Worm (Caenorhabditis elegans) whole organism, L3 larva: Measurements from ENCODE around the gene try-3.
A peak's percentile ranks its signal among the peaks of the same experiment; 100 is the strongest.

Experiments
- ama-1 ChIP-seq: fragments of 150-350 bp; optimal IDR thresholded peaks from 2 replicates; lab custom pipeline; 2018
- elt-2 ChIP-seq: sonication (generic microtip); optimal IDR thresholded peaks from 2 replicates; lab custom pipeline; 2016; ENCODE audit warnings: missing genetic modification reagents, mild to moderate bottlenecking, missing genetic modification characterization, missing compliant biosample characterization
- jun-1 ChIP-seq: fragments of 150-350 bp; optimal IDR thresholded peaks from 2 replicates; lab custom pipeline; 2014; ENCODE audit warnings: missing biosample characterization, missing genetic modification reagents, missing genetic modification characterization
- mml-1 ChIP-seq: fragments of 150-350 bp; sonication (generic microtip); optimal IDR thresholded peaks from 3 replicates; lab custom pipeline; 2014; ENCODE audit warnings: missing biosample characterization, missing genetic modification characterization
- nhr-25 ChIP-seq: sonication (generic microtip); optimal IDR thresholded peaks from 2 replicates; lab custom pipeline; 2017; ENCODE audit warnings: missing biosample characterization, missing genetic modification characterization
- nhr-67 ChIP-seq: fragments of 150-350 bp; optimal IDR thresholded peaks from 2 replicates; lab custom pipeline; 2014; ENCODE audit warnings: missing biosample characterization, missing genetic modification characterization
- pha-4 ChIP-seq: fragments of 150-350 bp; optimal IDR thresholded peaks from 2 replicates; lab custom pipeline; 2014; ENCODE audit warnings: missing biosample characterization, missing genetic modification reagents, missing genetic modification characterization
- skn-1 ChIP-seq: fragments of 150-350 bp; optimal IDR thresholded peaks from 2 replicates; lab custom pipeline; 2014; ENCODE audit warnings: missing biosample characterization, missing genetic modification characterization

The try-3 gene

DNA sequence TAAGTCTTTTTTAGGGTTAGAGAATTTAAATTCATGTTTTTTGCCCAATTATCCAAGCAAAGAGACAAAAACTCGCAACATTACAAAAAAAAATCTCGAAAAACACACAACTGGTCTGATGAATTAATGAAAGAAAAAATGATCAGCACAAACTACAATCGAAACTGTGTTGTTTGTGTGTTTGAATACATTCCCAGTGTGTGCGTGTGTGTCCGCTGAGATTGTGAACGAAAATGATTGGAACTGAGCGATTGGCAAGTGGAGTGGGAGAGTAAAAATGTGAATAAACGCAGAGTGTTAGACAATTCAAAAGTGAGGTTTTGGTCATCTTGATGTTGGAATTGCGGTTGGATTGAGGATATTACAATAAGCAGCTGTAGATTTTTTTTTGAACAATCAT lies 49.6 kb downstream of the try-3 start:
- TF ChIP-seq jun-1 (tag; lab: Kevin White, UChicago) (no peak), nhr-67 (tag; lab: Kevin White, UChicago) (no peak), mml-1 (tag; lab: Kevin White, UChicago) (no peak), ama-1 (peak; percentile 14), nhr-25 (tag; lab: Kevin White, UChicago) (peak; percentile 3), pha-4 (tag; lab: Kevin White, UChicago) (peak; percentile 38)

DNA sequence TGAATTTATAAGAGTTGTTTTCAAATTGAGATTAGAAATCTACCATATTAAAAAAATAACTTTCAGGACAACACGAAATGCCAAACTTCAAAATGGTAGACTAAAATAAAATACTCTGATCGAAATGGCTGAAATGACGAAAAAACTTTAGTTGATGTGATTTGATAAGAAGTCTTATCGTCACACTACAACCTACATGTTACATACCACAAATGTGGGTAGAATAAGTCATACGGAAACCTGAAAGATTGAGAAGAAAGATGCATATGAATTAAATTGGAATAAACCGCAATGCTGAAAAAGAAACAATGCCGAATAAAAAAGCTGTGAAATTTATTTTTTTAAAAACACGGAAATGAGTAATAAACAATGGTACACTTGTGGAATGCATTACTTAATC lies 50.1 kb downstream of the try-3 start:
- TF ChIP-seq skn-1 (tag; lab: Kevin White, UChicago) (no peak), elt-2 (tag; lab: Kevin White, UChicago) (peak; percentile 56)
